Fruit fly (Drosophila melanogaster): ENCODE measurements around the gene Pex3.

The Pex3 gene

dm6 chr3L:15150028-15150427, 5.9 kb downstream of the Pex3 start:
- no peak for TF ChIP-seq bab1 (GFP tag; optimal IDR thresholded peaks at IDR 0.05)
- no peak for TF ChIP-seq pad (GFP tag; optimal IDR thresholded peaks at IDR 0.05)
- TF ChIP-seq CG7101 (tag; optimal IDR thresholded peaks at IDR 0.05), result no peak
- no peak for TF ChIP-seq CG11617 (GFP tag; optimal IDR thresholded peaks at IDR 0.05)
- TF ChIP-seq CG1620 (GFP tag; optimal IDR thresholded peaks at IDR 0.05), result no peak

dm6 chr3L:15158330-15159114, 14.4 kb downstream of the Pex3 start, which contains the start of the genes Msh6 and Prp31:
Gene Msh6 (minus strand): TSS chr3L:15158562.
Gene Prp31 (plus strand): TSS chr3L:15159100.
- TF ChIP-seq cic (GFP tag; optimal IDR thresholded peaks at IDR 0.05), result no peak
- no peak for TF ChIP-seq kay (GFP tag; ENCODE audit: borderline replicate concordance)
- peak; percentile 30 for TF ChIP-seq tj (GFP tag; optimal IDR thresholded peaks at IDR 0.05)
- TF ChIP-seq CG12768 (GFP tag; optimal IDR thresholded peaks at IDR 0.05), result peak; percentile 58
- peak; percentile 59 for TF ChIP-seq CG1620 (GFP tag; optimal IDR thresholded peaks at IDR 0.05)
- TF ChIP-seq Crg-1 (GFP tag; optimal IDR thresholded peaks at IDR 0.05), result no peak
- peak; percentile 22 for TF ChIP-seq Clk (GFP tag; optimal IDR thresholded peaks at IDR 0.05)
- TF ChIP-seq Hr96 (GFP tag; optimal IDR thresholded peaks at IDR 0.05), result peak; percentile 68
- TF ChIP-seq pad (GFP tag; optimal IDR thresholded peaks at IDR 0.05), result peak; percentile 48
- TF ChIP-seq CG5204 (GFP tag; optimal IDR thresholded peaks at IDR 0.05), result no peak
- peak; percentile 50 for TF ChIP-seq CG7101 (tag; optimal IDR thresholded peaks at IDR 0.05)
- TF ChIP-seq CG7045 (GFP tag; optimal IDR thresholded peaks at IDR 0.05), result peak; percentile 67
- TF ChIP-seq ovo (GFP tag; optimal IDR thresholded peaks at IDR 0.05), result peak; percentile 13
- no peak for TF ChIP-seq CG33017 (tag; optimal IDR thresholded peaks at IDR 0.05)
- TF ChIP-seq toe (GFP tag; optimal IDR thresholded peaks at IDR 0.05), result peak; percentile 84
- TF ChIP-seq bab1 (GFP tag; optimal IDR thresholded peaks at IDR 0.05), result no peak
- TF ChIP-seq Mnt (GFP tag; optimal IDR thresholded peaks at IDR 0.05), result no peak
- peak; percentile 60 for TF ChIP-seq CG11617 (GFP tag; optimal IDR thresholded peaks at IDR 0.05)
- TF ChIP-seq cnc (optimal IDR thresholded peaks at IDR 0.05), result no peak
- TF ChIP-seq CG14711 (tag; optimal IDR thresholded peaks at IDR 0.05), result peak; percentile 54

- TF ChIP-seq Crg-1 (GFP tag; optimal IDR thresholded peaks at IDR 0.05), result no peak
- TF ChIP-seq ovo (GFP tag; optimal IDR thresholded peaks at IDR 0.05), result no peak
- TF ChIP-seq Hr96 (GFP tag; optimal IDR thresholded peaks at IDR 0.05), result no peak
- TF ChIP-seq Clk (GFP tag; optimal IDR thresholded peaks at IDR 0.05), result no peak
- TF ChIP-seq CG12768 (GFP tag; optimal IDR thresholded peaks at IDR 0.05), result no peak
- TF ChIP-seq cic (GFP tag; optimal IDR thresholded peaks at IDR 0.05), result no peak
- TF ChIP-seq bab1 (GFP tag; optimal IDR thresholded peaks at IDR 0.05), result peak; percentile 44
- TF ChIP-seq CG11617 (GFP tag; optimal IDR thresholded peaks at IDR 0.05), result no peak
- TF ChIP-seq pad (GFP tag; optimal IDR thresholded peaks at IDR 0.05), result no peak
- no peak for TF ChIP-seq tj (GFP tag; optimal IDR thresholded peaks at IDR 0.05)
- peak; percentile 56 for TF ChIP-seq Mnt (GFP tag; optimal IDR thresholded peaks at IDR 0.05)
- TF ChIP-seq CG14711 (tag; optimal IDR thresholded peaks at IDR 0.05), result no peak
- no peak for TF ChIP-seq CG33017 (tag; optimal IDR thresholded peaks at IDR 0.05)
- TF ChIP-seq CG7101 (tag; optimal IDR thresholded peaks at IDR 0.05), result peak; percentile 42
Observed at dm6 chr3L:15161549-15161948, 17.4 kb downstream of the Pex3 start, which contains the start of gene CG6878. Gene CG6878 (plus strand): TSS chr3L:15161817.

dm6 chr3L:15162005-15162404, 17.9 kb downstream of the Pex3 start:
- TF ChIP-seq Hr96 (GFP tag; optimal IDR thresholded peaks at IDR 0.05) (no peak), CG7101 (tag; optimal IDR thresholded peaks at IDR 0.05) (no peak), CG7045 (GFP tag; optimal IDR thresholded peaks at IDR 0.05) (no peak), Clk (GFP tag; optimal IDR thresholded peaks at IDR 0.05) (no peak), CG5204 (GFP tag; optimal IDR thresholded peaks at IDR 0.05) (no peak), CG12768 (GFP tag; optimal IDR thresholded peaks at IDR 0.05) (no peak), CG33017 (tag; optimal IDR thresholded peaks at IDR 0.05) (no peak), kay (GFP tag; ENCODE audit: borderline replicate concordance) (no peak), cnc (optimal IDR thresholded peaks at IDR 0.05) (no peak), CG14711 (tag; optimal IDR thresholded peaks at IDR 0.05) (no peak), Crg-1 (GFP tag; optimal IDR thresholded peaks at IDR 0.05) (no peak)

dm6 chr3L:15162988-15163387, 18.8 kb downstream of the Pex3 start:
- TF ChIP-seq CG1620 (GFP tag; optimal IDR thresholded peaks at IDR 0.05), result no peak
- no peak for TF ChIP-seq Hr96 (GFP tag; optimal IDR thresholded peaks at IDR 0.05)
- no peak for TF ChIP-seq tj (GFP tag; optimal IDR thresholded peaks at IDR 0.05)
- peak; percentile 60 to 79 for TF ChIP-seq cnc (optimal IDR thresholded peaks at IDR 0.05)

- no peak for TF ChIP-seq CG7045 (GFP tag; optimal IDR thresholded peaks at IDR 0.05)
- TF ChIP-seq tj (GFP tag; optimal IDR thresholded peaks at IDR 0.05), result peak; percentile 74
- no peak for TF ChIP-seq CG11617 (GFP tag; optimal IDR thresholded peaks at IDR 0.05)
- TF ChIP-seq Mnt (GFP tag; optimal IDR thresholded peaks at IDR 0.05), result no peak
- no peak for TF ChIP-seq Crg-1 (GFP tag; optimal IDR thresholded peaks at IDR 0.05)
- no peak for TF ChIP-seq CG14711 (tag; optimal IDR thresholded peaks at IDR 0.05)
- peak in 1 of 2 experiments; percentile 21 for TF ChIP-seq cnc (optimal IDR thresholded peaks at IDR 0.05)
- no peak for TF ChIP-seq toe (GFP tag; optimal IDR thresholded peaks at IDR 0.05)
- no peak for TF ChIP-seq ovo (GFP tag; optimal IDR thresholded peaks at IDR 0.05)
- TF ChIP-seq Clk (GFP tag; optimal IDR thresholded peaks at IDR 0.05), result no peak
Observed at dm6 chr3L:15163414-15163813, 19.3 kb downstream of the Pex3 start, which contains the start of gene CG7011. Gene CG7011 (minus strand): TSS chr3L:15163628.
